Fruit fly (Drosophila melanogaster) whole organism, adult: ENCODE measurements around the gene sgll.

Experiments used
- CG11617 ChIP-seq: fragments of 200-800 bp; sonication (Bioruptor generic); optimal IDR thresholded peaks from 2 replicates; lab custom pipeline; 2017; ENCODE audit warnings: mild to moderate bottlenecking, missing biosample characterization, missing genetic modification reagents, missing genetic modification characterization
- CG14711 ChIP-seq: fragments of 200-800 bp; sonication (Bioruptor generic); optimal IDR thresholded peaks from 2 replicates; lab custom pipeline; 2018; ENCODE audit warnings: missing biosample characterization, mild to moderate bottlenecking, missing genetic modification characterization, moderate library complexity
- CG33017 ChIP-seq: fragments of 200-800 bp; sonication (Bioruptor generic); optimal IDR thresholded peaks from 2 replicates; lab custom pipeline; 2018; ENCODE audit warnings: missing biosample characterization, mild to moderate bottlenecking, missing genetic modification characterization, moderate library complexity
- CG7045 ChIP-seq: fragments of 200-800 bp; sonication (Bioruptor generic); optimal IDR thresholded peaks from 2 replicates; lab custom pipeline; 2017; ENCODE audit warnings: missing biosample characterization, mild to moderate bottlenecking, missing genetic modification characterization
- Hr96 ChIP-seq: fragments of 200-800 bp; sonication (Bioruptor generic); optimal IDR thresholded peaks from 2 replicates; lab custom pipeline; 2016; ENCODE audit warnings: missing biosample characterization, missing genetic modification characterization
- kay ChIP-seq: fragments of 200-800 bp; sonication (Bioruptor generic); peaks from one replicate; lab custom pipeline; 2016; ENCODE audit warnings: missing biosample characterization, missing genetic modification characterization, borderline replicate concordance
- tj ChIP-seq: fragments of 200-800 bp; sonication (Bioruptor generic); optimal IDR thresholded peaks from 3 replicates; lab custom pipeline; 2017; ENCODE audit warnings: missing biosample characterization, mild to moderate bottlenecking, missing genetic modification characterization, moderate library complexity

dm6 chr3R:7782933-7783686, 27.2 kb upstream of the sgll start, which contains the start of gene CG18747:
- TF ChIP-seq tj (GFP tag; lab: Kevin White, UChicago) = no peak
- no peak for TF ChIP-seq CG33017 (tag; lab: Kevin White, UChicago)
- TF ChIP-seq CG14711 (tag; lab: Kevin White, UChicago) = no peak
- TF ChIP-seq CG7045 (GFP tag; lab: Kevin White, UChicago) = no peak
- TF ChIP-seq Hr96 (GFP tag; lab: Kevin White, UChicago) = no peak
- TF ChIP-seq CG11617 (GFP tag; lab: Kevin White, UChicago) = no peak
- TF ChIP-seq kay (GFP tag; lab: Kevin White, UChicago) = peak; percentile 87
